Worm (Caenorhabditis elegans): Measurements from ENCODE around the gene H25K10.2.

The H25K10.2 gene

DNA sequence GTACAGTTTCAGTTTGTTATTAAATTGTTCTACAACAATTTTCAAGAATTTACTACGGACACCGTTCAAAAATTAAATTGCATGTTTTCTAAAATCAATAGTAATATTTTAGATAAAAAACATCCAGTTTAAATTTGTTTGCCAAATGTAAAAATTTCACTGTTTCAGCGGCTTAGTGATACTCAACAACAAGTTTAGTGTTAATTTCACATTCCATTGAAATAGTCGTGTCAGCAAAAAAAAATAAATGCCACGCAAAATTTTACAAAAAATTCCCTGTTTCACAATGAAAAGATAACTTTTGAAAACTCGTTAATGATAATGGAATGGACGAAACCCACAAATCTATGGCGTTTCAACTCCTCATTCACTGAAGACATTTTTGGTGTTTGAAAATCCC, 5.4 kb upstream of the H25K10.2 start:
- TF ChIP-seq nhr-23 (tag; optimal IDR thresholded peaks at IDR 0.05) (no peak), nhr-129 (tag; optimal IDR thresholded peaks at IDR 0.05) (no peak), lin-39 (tag; optimal IDR thresholded peaks at IDR 0.05) (no peak), nhr-11 (tag; optimal IDR thresholded peaks at IDR 0.05) (no peak), F13H6.1 (tag; optimal IDR thresholded peaks at IDR 0.05) (no peak), elt-1 (tag; optimal IDR thresholded peaks at IDR 0.05) (no peak), skn-1 (tag; optimal IDR thresholded peaks at IDR 0.05) (no peak), mbf-1 (tag; optimal IDR thresholded peaks at IDR 0.05) (no peak), mdl-1 (tag; optimal IDR thresholded peaks at IDR 0.05) (no peak), fos-1 (tag; optimal IDR thresholded peaks at IDR 0.05) (no peak), gmeb-1 (tag; optimal IDR thresholded peaks at IDR 0.05) (no peak), ceh-16 (tag; optimal IDR thresholded peaks at IDR 0.05) (no peak), C34F6.9 (tag; optimal IDR thresholded peaks at IDR 0.05) (no peak), zag-1 (tag; optimal IDR thresholded peaks at IDR 0.05) (no peak), lin-13 (GFP tag; optimal IDR thresholded peaks at IDR 0.05) (no peak), unc-62 (GFP tag; optimal IDR thresholded peaks at IDR 0.05) (no peak), ZK546.5 (tag; optimal IDR thresholded peaks at IDR 0.05) (no peak), dmd-4 (tag; optimal IDR thresholded peaks at IDR 0.05) (no peak), nhr-25 (tag; optimal IDR thresholded peaks at IDR 0.05) (no peak)

DNA sequence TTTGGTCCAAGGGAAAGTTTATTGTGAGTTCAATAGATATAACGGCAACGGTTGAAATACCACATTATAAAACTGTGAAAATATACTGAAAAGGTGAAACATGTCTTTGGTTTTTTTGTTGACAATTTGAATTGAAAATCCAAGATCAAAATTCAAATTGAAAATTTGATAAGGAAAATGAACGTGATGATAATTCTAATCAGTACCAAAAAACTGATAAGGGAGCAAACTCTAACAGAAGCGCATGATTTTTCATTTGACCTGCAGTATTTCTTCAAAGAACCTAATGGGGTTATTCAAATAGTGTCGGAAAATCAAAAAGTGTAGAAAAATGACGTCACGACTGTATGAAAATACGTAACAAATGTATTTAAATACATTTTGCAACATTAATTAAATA, 7.4 kb downstream of the H25K10.2 start:
- peak; percentile 68 for TF ChIP-seq fos-1 (tag; optimal IDR thresholded peaks at IDR 0.05)
- TF ChIP-seq crh-2 (tag; optimal IDR thresholded peaks at IDR 0.05) = peak; percentile 28
- peak; percentile 62 for TF ChIP-seq skn-1 (tag; optimal IDR thresholded peaks at IDR 0.05)
- TF ChIP-seq nhr-12 (tag; optimal IDR thresholded peaks at IDR 0.05) = no peak
- no peak for TF ChIP-seq C34F6.9 (tag; optimal IDR thresholded peaks at IDR 0.05)
- peak; percentile 68 for TF ChIP-seq sma-9 (GFP tag; optimal IDR thresholded peaks at IDR 0.05)
- TF ChIP-seq sma-9 (tag; optimal IDR thresholded peaks at IDR 0.05) = no peak

DNA sequence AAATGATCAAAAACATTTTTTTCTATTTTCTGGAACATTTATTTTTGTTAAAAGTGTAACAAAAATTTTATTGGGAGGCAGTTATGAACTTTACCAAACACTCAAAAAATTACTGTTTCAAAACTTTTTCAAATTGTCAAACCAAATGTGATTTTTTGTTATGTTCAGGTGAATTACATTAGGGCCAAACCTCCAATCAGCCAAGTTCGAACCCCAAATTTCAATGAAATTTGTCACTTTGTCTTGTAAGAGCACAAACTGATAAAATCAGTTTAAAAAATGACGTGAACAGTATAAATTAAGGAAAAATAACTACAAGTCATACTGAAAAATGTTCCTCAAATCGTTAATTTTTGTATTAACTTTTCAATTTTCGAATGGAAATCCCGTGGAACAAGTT, 8.7 kb downstream of the H25K10.2 start, which contains the start of gene H25K10.1:
Gene H25K10.1, plus strand, starts transcription at position 301 of the 400 bp plus-strand sequence.
- TF ChIP-seq unc-62 (GFP tag; optimal IDR thresholded peaks at IDR 0.05) (no peak), nhr-77 (tag; optimal IDR thresholded peaks at IDR 0.05) (no peak), zag-1 (tag; optimal IDR thresholded peaks at IDR 0.05) (no peak), nhr-21 (tag; optimal IDR thresholded peaks at IDR 0.05) (no peak), ztf-1 (GFP tag; conservative IDR thresholded peaks at IDR 0.05) (no peak), ama-1 (optimal IDR thresholded peaks at IDR 0.05) (no peak), mab-5 (tag; optimal IDR thresholded peaks at IDR 0.05) (no peak), nhr-11 (tag; optimal IDR thresholded peaks at IDR 0.05) (no peak), sma-3 (GFP tag; optimal IDR thresholded peaks at IDR 0.05) (no peak)

DNA sequence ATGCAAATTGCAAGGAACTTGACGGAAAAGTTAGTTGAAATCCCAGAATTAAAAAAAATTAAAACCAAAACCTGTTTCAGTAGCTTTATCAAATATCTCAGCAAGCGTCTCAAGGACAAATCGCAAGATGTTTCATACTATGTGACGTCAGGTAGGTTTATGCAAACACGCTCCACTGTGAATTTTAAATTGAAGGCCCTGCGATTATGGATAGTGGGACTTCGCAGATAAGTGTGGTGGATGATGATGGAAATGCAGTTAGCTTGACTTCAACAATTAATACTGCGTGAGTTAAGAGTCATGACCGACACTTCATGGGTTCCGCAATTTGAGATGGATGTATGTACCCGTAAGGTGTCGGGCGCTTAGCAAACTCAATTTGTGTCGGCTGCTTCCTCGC, 11.0 kb downstream of the H25K10.2 start:
- TF ChIP-seq nhr-10 (tag; optimal IDR thresholded peaks at IDR 0.05) = no peak

DNA sequence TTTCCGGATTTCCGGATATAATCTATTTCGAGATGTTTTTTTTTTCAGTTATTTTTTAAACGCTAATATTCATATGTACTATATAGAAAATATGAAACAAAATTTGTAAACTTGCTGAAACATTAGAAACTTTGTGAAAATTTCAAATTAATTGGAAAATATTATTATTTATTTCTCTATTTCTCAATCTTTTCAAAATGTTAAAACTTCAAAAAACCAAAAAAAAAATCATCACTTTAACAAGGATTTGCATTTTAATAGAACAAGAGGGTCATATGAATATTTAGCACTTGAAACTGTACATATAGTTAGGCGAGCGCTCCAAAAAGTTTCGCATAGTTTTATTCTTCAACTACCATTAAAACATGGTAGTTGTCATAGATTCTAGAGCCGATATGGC, 14.1 kb downstream of the H25K10.2 start, which contains the start of gene Y7A9A.1:
Gene Y7A9A.1, plus strand, starts transcription at position 301 of the 400 bp plus-strand sequence.
- TF ChIP-seq ztf-4 (tag; optimal IDR thresholded peaks at IDR 0.05) (no peak), ZK546.5 (tag; optimal IDR thresholded peaks at IDR 0.05) (no peak), R02D3.7 (tag; optimal IDR thresholded peaks at IDR 0.05) (no peak), gmeb-1 (tag; optimal IDR thresholded peaks at IDR 0.05) (no peak), ama-1 (optimal IDR thresholded peaks at IDR 0.05) (no peak), lsy-2 (tag; optimal IDR thresholded peaks at IDR 0.05) (no peak), nhr-12 (tag; optimal IDR thresholded peaks at IDR 0.05) (no peak), lin-13 (GFP tag; optimal IDR thresholded peaks at IDR 0.05) (no peak)

DNA sequence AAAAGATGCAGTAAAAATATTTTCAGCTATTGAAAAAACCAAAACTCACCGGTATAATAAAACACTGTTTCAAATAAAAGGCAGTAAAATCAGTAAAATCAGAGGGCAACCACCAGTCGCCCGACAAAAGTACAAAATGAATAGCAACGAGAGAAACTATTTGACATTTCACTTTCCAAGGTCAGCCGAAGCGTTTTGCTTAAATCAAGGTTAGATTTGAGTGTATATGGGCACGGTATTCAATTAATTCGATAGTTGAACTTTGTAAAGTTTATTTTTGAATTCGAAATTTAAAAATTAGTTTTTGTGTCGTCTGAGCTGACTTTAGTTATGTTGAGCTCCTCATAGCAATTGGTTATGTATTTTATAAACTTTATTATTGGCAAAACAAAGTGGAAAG, 18.1 kb downstream of the H25K10.2 start:
- no peak for TF ChIP-seq F13H6.1 (tag; optimal IDR thresholded peaks at IDR 0.05)
- peak; percentile 52 for TF ChIP-seq blmp-1 (tag; optimal IDR thresholded peaks at IDR 0.05; ENCODE audit: insufficient read depth)
- TF ChIP-seq sma-3 (GFP tag; optimal IDR thresholded peaks at IDR 0.05) = no peak
- no peak for TF ChIP-seq mbf-1 (tag; optimal IDR thresholded peaks at IDR 0.05)
- no peak for TF ChIP-seq egl-27 (tag; optimal IDR thresholded peaks at IDR 0.05)
- TF ChIP-seq fos-1 (tag; optimal IDR thresholded peaks at IDR 0.05) = no peak
- no peak for TF ChIP-seq nhr-129 (tag; optimal IDR thresholded peaks at IDR 0.05)
- no peak for TF ChIP-seq snpc-4 (tag; optimal IDR thresholded peaks at IDR 0.05)
